Fruit fly (Drosophila melanogaster) whole organism, wandering third instar larva: Measurements from ENCODE around the gene Zip99C.

Source experiments
- Rel ChIP-seq, 2 experiments: fragments of 200-800 bp; sonication (Bioruptor generic) in 1 of 2; optimal IDR thresholded peaks; 2 replicates in 1 of 2; 3 replicates in 1 of 2; lab custom pipeline; 2016 to 2019; ENCODE audit warnings: mild to moderate bottlenecking in 2 of 2, missing biosample characterization in 2 of 2, missing genetic modification characterization in 2 of 2, moderate library complexity in 1 of 2
- br ChIP-seq: fragments of 200-800 bp; sonication (Bioruptor generic); optimal IDR thresholded peaks from 2 replicates; lab custom pipeline; 2016; ENCODE audit warnings: missing biosample characterization, missing genetic modification characterization
- h ChIP-seq: fragments of 200-800 bp; sonication (Bioruptor generic); optimal IDR thresholded peaks from 3 replicates; lab custom pipeline; 2016; ENCODE audit warnings: missing biosample characterization, mild to moderate bottlenecking, missing genetic modification characterization
- rgr ChIP-seq: fragments of 200-800 bp; sonication (Bioruptor generic); optimal IDR thresholded peaks from 3 replicates; lab custom pipeline; 2016; ENCODE audit warnings: missing biosample characterization, mild to moderate bottlenecking, missing genetic modification characterization

dm6 chr3R:29875830-29876229, 7.1 kb upstream of the Zip99C start:
- TF ChIP-seq h (GFP tag; lab: Kevin White, UChicago) (peak; percentile 44), Rel (GFP tag; optimal IDR thresholded peaks at IDR 0.05; lab: Kevin White, UChicago) (no peak), Rel (tag; optimal IDR thresholded peaks at IDR 0.05; lab: Kevin White, UChicago) (no peak), rgr (GFP tag; lab: Kevin White, UChicago) (peak; percentile 38), br (GFP tag; lab: Kevin White, UChicago) (peak; percentile 54)
